Fruit fly (Drosophila melanogaster): ENCODE results near the gene D12.

D12 gene

DNA sequence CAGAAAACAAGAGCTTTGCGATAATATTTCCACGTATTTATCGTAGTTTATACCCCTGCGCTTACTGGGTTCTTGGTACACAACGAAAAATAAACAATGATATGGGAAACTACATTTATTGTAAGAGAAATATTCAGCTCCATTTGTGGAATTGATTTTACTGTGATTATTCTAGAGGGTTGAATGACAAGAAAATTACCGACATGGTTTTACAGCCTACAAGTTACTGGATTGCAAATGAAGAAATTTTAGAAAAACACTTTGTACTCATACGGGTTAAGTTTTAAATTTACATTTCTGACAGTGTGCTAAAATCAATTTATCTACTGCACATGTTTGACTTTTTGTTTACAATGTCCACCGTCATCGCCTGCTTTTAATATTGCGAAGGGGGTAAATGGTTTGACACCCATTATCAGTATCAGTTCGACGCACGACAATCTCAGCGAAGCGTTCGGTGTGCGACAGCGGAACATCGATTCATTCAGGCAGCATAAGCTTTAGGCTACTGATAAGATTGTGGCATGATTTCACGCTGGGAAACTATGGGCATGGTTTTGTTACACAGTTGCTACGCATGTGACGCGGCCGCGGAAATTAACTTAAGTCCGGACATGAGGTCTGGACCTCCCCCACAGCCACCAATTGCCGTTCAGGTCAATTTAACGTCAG lies 24.8 kb upstream of the D12 start:
- TF ChIP-seq CG17801 (GFP tag; optimal IDR thresholded peaks at IDR 0.05; ENCODE audit: partially characterized antibody) = no peak

DNA sequence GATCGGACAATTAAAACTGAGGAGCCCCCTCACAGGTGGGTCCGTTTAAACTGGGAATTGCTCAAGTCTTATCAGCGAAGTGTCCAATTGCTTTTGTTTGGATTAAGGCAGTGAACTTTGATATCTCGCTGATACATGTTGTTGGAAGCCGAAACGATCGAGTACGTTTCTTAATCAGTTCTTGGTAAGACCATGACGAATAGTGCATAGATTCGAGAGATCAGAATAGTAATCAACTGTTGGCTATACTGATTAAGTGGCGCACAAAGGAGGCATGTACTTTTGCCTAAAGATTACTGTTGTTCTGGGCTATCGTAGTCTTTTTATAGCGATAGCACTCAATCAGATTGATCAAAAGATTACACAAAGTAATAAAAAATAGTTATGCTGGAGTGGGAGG lies 14.3 kb upstream of the D12 start:
- TF ChIP-seq CG17801 (GFP tag; optimal IDR thresholded peaks at IDR 0.05; ENCODE audit: partially characterized antibody) = no peak

DNA sequence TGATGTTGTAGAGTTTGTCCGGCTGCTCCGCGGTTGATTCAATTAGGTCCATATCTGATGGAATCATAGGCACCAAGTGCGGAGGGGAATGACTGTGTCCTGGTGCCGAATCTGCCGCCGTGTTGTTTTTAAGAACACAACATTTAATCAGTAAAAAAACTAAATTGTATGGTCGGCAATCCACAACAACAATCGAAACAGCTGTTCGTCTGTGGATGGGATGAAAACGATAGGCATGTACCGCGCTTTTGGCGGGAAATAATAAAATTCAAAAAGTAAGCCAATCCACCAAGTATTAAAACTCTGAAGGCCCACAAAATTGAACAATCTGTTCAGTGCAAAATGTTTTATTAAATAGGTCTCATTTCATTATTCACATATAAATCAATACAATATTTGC lies 12.2 kb upstream of the D12 start, which contains the start of gene Aasdh:
Gene Aasdh (minus strand): TSS at position 219 of the 400 bp plus-strand sequence.
- no peak for TF ChIP-seq CG17801 (GFP tag; optimal IDR thresholded peaks at IDR 0.05; ENCODE audit: partially characterized antibody)

DNA sequence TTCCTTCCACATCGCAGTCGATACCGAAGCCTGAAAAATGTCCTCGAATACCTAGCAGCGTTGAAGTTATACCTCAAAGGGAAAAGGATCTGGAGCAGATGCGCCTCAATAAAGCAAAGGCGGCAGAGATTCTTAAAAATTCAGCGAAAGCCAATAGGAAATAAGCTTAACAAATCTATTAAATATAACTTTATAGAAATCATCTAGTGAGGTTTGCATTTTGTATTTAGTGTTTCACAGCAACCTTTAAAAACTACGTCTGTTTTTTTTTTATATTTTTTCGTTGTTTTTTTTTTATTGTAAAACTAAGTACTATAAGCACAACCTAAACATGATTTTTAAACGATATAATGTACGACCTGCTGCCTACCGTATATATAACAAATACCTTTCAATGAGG lies 5.0 kb upstream of the D12 start, which contains the start of gene CG31897:
Gene CG31897 (plus strand): TSS at position 301 of the 400 bp plus-strand sequence.
- no peak for TF ChIP-seq CG17801 (GFP tag; optimal IDR thresholded peaks at IDR 0.05; ENCODE audit: partially characterized antibody)

dm6 chr2L:8438052-8438451 lies 887 bp upstream of the D12 start, which contains the start of gene mus201:
TSS of gene mus201 (plus strand) at chr2L:8438169.
- TF ChIP-seq CG17801 (GFP tag; optimal IDR thresholded peaks at IDR 0.05; ENCODE audit: partially characterized antibody) = no peak

- no peak for TF ChIP-seq CG17801 (GFP tag; optimal IDR thresholded peaks at IDR 0.05; ENCODE audit: partially characterized antibody)
Observed at dm6 chr2L:8433512-8433911, 3.7 kb downstream of the D12 start, which contains the start of gene grk. TSS of gene grk (minus strand) at chr2L:8433598.

- TF ChIP-seq CG17801 (GFP tag; optimal IDR thresholded peaks at IDR 0.05; ENCODE audit: partially characterized antibody) = no peak
Observed at dm6 chr2L:8432130-8432529, 5.0 kb downstream of the D12 start.

DNA sequence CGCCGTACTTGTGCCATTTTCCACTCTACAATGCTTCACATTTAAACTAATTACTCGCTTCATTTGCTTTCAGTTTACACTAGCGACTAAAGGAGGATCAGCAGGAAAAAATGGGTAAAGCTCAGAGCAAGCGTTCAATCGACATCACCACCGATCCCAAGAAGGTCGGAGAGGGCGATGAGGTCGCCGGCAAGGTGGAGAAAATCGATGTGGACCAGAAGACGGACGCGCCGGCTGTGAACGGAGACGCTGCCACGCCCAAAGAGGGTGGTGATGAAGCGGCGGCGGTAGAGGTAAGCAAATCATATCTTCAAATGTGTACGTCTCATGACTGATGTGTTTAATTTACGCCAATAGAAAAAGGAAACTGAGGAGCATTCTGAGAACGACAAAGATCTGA lies 10.4 kb downstream of the D12 start:
- TF ChIP-seq CG17801 (GFP tag; optimal IDR thresholded peaks at IDR 0.05; ENCODE audit: partially characterized antibody) = no peak

- no peak for TF ChIP-seq CG17801 (GFP tag; optimal IDR thresholded peaks at IDR 0.05; ENCODE audit: partially characterized antibody)
Observed at dm6 chr2L:8425962-8426759, 11.0 kb downstream of the D12 start.

dm6 chr2L:8425212-8425611 lies 12.0 kb downstream of the D12 start:
- no peak for TF ChIP-seq CG17801 (GFP tag; optimal IDR thresholded peaks at IDR 0.05; ENCODE audit: partially characterized antibody)

DNA sequence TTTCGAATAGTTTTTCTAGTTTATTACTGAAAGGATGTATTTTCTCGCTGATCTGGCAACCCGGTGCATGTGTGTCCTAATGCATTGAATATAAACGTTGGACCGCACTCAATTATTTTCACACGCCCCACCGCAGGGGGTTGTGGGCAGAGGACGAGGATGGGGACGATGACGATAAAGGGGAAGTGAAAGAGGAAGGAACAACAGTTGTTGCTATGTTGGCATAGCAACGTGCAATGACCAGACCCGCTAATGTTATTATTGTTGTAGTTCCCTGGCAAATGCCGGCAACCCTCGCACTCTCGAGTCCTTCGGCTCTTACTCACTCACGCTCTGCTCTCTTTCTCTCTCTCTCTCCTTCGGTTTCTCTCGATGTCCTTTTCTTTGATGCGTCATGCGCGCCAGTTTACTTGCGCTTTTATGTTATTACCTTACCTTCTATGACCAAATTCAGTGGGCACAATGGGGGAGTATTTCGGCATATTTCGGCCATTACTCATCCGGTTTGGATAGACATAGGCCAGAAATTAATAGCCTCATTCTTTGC lies 12.4 kb downstream of the D12 start:
- TF ChIP-seq CG17801 (GFP tag; optimal IDR thresholded peaks at IDR 0.05; ENCODE audit: partially characterized antibody) = no peak

- TF ChIP-seq CG17801 (GFP tag; optimal IDR thresholded peaks at IDR 0.05; ENCODE audit: partially characterized antibody) = no peak
Observed at dm6 chr2L:8424090-8424470, 13.1 kb downstream of the D12 start.

- TF ChIP-seq CG17801 (GFP tag; optimal IDR thresholded peaks at IDR 0.05; ENCODE audit: partially characterized antibody) = no peak
Observed at dm6 chr2L:8423460-8424089, 13.6 kb downstream of the D12 start.

dm6 chr2L:8423047-8423446 lies 14.1 kb downstream of the D12 start:
- no peak for TF ChIP-seq CG17801 (GFP tag; optimal IDR thresholded peaks at IDR 0.05; ENCODE audit: partially characterized antibody)

- no peak for TF ChIP-seq CG17801 (GFP tag; optimal IDR thresholded peaks at IDR 0.05; ENCODE audit: partially characterized antibody)
Observed at dm6 chr2L:8421717-8422116, 15.4 kb downstream of the D12 start.

Measured in ovary, adult (tissue).